Worm (Caenorhabditis elegans): ENCODE data around the gene C40H1.9.

ce11 chrIII:9270183-9270582 is 49.6 kb upstream of the C40H1.9 start:
- TF ChIP-seq elt-3 (tag; optimal IDR thresholded peaks at IDR 0.05) (no peak), nhr-6 (tag; optimal IDR thresholded peaks at IDR 0.05) (no peak), ama-1 (optimal IDR thresholded peaks at IDR 0.05) (no peak), snpc-4 (tag; optimal IDR thresholded peaks at IDR 0.05) (no peak), ztf-11 (tag; optimal IDR thresholded peaks at IDR 0.05) (no peak)
